Fruit fly (Drosophila melanogaster) whole organism: ENCODE measurements around the gene Cdk7.

Source experiments
- CG8478 ChIP-seq: fragments of >200 bp; optimal IDR thresholded peaks from 2 replicates; lab custom pipeline; 2018; ENCODE audit warnings: inconsistent platforms
- Dll ChIP-seq: fragments of >200 bp; optimal IDR thresholded peaks from 2 replicates; lab custom pipeline; 2017
- EcR ChIP-seq, 2 experiments: fragments of >200 bp; optimal IDR thresholded peaks; 2 replicates each; lab custom pipeline; 2017; ENCODE audit warnings: missing biosample characterization in 2 of 2, missing genetic modification characterization in 2 of 2, missing genetic modification reagents in 2 of 2
- pan ChIP-seq: fragments of >200 bp; optimal IDR thresholded peaks from 2 replicates; lab custom pipeline; 2017
- psq ChIP-seq: fragments of >200 bp; optimal IDR thresholded peaks from 2 replicates; lab custom pipeline; 2017
- usp ChIP-seq: fragments of >200 bp; optimal IDR thresholded peaks from 2 replicates; lab custom pipeline; 2017; ENCODE audit warnings: missing biosample characterization, missing genetic modification characterization, mixed read lengths

The Cdk7 gene

dm6 chrX:5317170-5317569, 8.4 kb upstream of the Cdk7 start, which contains the start of the genes CG15930 and Sas10:
Gene CG15930, minus strand, starts transcription at chrX:5317295.
Gene Sas10, plus strand, starts transcription at chrX:5317409.
- TF ChIP-seq usp (GFP tag; lab: Kevin White, UChicago) (no peak), EcR (GFP tag; optimal IDR thresholded peaks at IDR 0.05; lab: Kevin White, UChicago) (no peak), pan (no peak), CG8478 (lab: Kevin White, UChicago) (no peak), psq (lab: Kevin White, UChicago) (no peak), Dll (lab: Kevin White, UChicago) (no peak)

dm6 chrX:5312958-5313357, 4.2 kb upstream of the Cdk7 start, which contains the start of gene CG4198:
Gene CG4198, plus strand, starts transcription at chrX:5313258.
- TF ChIP-seq psq (lab: Kevin White, UChicago) (no peak), Dll (lab: Kevin White, UChicago) (no peak), CG8478 (lab: Kevin White, UChicago) (no peak), usp (GFP tag; lab: Kevin White, UChicago) (no peak), pan (no peak), EcR (GFP tag; optimal IDR thresholded peaks at IDR 0.05; lab: Kevin White, UChicago) (no peak)

- no peak for TF ChIP-seq Dll (lab: Kevin White, UChicago)
- TF ChIP-seq psq (lab: Kevin White, UChicago), result no peak
- no peak for TF ChIP-seq EcR (GFP tag; optimal IDR thresholded peaks at IDR 0.05; lab: Kevin White, UChicago)
- TF ChIP-seq pan, result no peak
- TF ChIP-seq CG8478 (lab: Kevin White, UChicago), result no peak
Observed at dm6 chrX:5311838-5312339, 3.1 kb upstream of the Cdk7 start, which contains the start of the genes TrxT and dhd. Gene TrxT, minus strand, starts transcription at chrX:5311888. Gene dhd, plus strand, starts transcription at chrX:5312171.

dm6 chrX:5307317-5307716, 1.5 kb downstream of the Cdk7 start, which contains the start of gene CG17764:
Gene CG17764, minus strand, starts transcription at chrX:5307417.
- no peak for TF ChIP-seq CG8478 (lab: Kevin White, UChicago)
- TF ChIP-seq Dll (lab: Kevin White, UChicago), result no peak
- TF ChIP-seq usp (GFP tag; lab: Kevin White, UChicago), result no peak
- TF ChIP-seq EcR (GFP tag; optimal IDR thresholded peaks at IDR 0.05; lab: Kevin White, UChicago), result no peak
- TF ChIP-seq pan, result no peak
- no peak for TF ChIP-seq psq (lab: Kevin White, UChicago)

DNA sequence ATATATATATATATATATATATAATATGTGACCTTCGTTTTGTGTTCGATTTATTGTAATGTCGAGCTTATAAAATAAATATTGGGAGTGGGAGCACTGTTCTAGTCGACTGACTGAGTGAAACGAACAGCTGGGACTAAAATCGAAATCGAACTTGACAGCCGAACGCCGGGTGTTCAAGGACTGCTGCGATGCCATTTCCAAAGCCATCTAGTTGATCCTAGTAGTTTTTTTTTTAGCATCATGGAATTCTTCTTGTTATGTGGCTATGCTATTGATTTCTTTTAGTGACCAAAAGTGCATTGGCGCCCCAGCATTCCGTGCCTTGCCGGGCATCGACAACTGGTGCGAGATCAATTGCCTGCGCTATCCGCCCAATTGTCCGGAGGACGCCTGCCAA, 3.2 kb downstream of the Cdk7 start, which contains the start of gene CG3323:
TSS of gene CG3323 (minus strand) at position 101 of the 400 bp plus-strand sequence.
- TF ChIP-seq EcR (GFP tag; optimal IDR thresholded peaks at IDR 0.05; lab: Kevin White, UChicago) (no peak), usp (GFP tag; lab: Kevin White, UChicago) (no peak), psq (lab: Kevin White, UChicago) (no peak), CG8478 (lab: Kevin White, UChicago) (no peak), pan (no peak), Dll (lab: Kevin White, UChicago) (no peak)

DNA sequence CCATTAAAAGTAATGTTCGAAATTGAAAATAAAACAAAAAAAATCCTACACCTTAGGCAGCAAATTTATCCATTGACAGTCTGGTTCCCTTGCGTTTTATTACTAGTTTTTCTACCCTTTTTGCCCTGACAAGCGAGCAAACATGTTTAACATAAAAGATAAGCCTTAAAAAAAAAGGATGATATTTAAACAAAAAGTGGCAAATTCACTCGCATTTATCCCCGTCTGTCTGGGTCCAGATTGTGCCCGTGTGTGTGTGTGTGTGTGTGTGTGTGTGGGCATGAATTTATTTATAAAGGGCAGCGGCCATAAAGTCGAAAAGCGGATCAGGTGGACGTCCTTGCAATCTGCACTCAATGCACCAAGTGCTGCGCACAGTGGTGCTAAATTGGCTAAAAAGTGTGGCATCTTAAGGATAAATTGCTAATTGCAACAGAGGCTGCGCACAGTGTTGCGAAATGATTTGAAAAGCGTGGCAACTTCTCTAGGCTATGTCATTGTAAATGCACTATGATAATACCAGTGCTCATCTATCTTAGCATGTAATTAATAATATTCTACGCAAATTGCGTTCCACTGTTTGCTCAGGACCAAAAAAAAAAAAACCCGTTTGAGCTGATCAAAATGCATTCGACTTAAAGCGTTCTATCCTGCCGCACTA, 8.0 kb downstream of the Cdk7 start:
- TF ChIP-seq usp (GFP tag; lab: Kevin White, UChicago), result no peak
- TF ChIP-seq EcR (GFP tag; optimal IDR thresholded peaks at IDR 0.05; lab: Kevin White, UChicago), result no peak
- no peak for TF ChIP-seq CG8478 (lab: Kevin White, UChicago)
- TF ChIP-seq Dll (lab: Kevin White, UChicago), result no peak
- no peak for TF ChIP-seq pan
- TF ChIP-seq psq (lab: Kevin White, UChicago), result no peak

- TF ChIP-seq psq (lab: Kevin White, UChicago), result no peak
Observed at dm6 chrX:5299957-5300356, 8.8 kb downstream of the Cdk7 start.

DNA sequence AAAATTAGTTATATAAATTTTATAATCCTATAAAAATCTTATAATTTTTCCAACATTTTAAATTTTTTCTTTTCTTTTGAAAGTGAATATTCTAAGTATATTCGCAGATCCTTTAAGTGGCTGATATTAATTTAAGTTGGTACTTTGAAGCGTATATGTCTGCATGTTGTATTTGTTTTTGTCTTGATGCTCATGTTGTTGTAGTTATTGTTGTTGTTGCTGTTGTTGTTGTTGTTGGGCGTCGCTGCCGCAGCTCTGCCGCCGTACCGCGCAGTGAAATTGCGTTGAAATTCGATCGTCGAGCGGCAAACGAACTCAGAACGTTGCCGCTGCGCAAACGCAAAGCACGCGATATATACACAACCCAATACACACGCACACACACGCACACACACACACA, 13.0 kb downstream of the Cdk7 start, which contains the start of gene CG42749:
TSS of gene CG42749 (plus strand) at position 301 of the 400 bp plus-strand sequence.
- TF ChIP-seq usp (GFP tag; lab: Kevin White, UChicago), result no peak
- no peak for TF ChIP-seq pan
- TF ChIP-seq EcR (GFP tag; optimal IDR thresholded peaks at IDR 0.05; lab: Kevin White, UChicago), result no peak
- TF ChIP-seq CG8478 (lab: Kevin White, UChicago), result no peak
- TF ChIP-seq Dll (lab: Kevin White, UChicago), result no peak
- no peak for TF ChIP-seq psq (lab: Kevin White, UChicago)

DNA sequence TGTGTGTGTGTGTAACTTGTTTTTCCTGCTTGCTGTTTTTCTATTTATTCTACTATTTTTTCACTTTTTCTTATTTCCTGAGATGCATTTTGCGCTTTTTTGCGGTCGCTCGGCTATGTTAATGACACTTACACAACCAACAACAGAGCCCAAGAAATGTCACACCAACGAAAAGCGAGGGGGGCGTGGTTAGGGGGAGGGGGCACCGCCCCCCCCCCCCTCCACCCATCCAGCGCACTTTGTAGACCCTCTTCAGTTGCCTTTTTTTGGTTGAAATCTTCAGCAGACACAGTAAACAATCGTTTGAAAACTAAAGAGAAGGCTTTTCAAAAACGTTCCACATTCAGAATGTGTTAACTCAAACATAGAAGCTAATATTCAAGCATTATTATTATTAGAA, 15.6 kb downstream of the Cdk7 start:
- TF ChIP-seq EcR (GFP tag; optimal IDR thresholded peaks at IDR 0.05; lab: Kevin White, UChicago) (no peak), psq (lab: Kevin White, UChicago) (no peak), CG8478 (lab: Kevin White, UChicago) (no peak), pan (no peak), Dll (lab: Kevin White, UChicago) (no peak), usp (GFP tag; lab: Kevin White, UChicago) (no peak)

dm6 chrX:5289692-5290091, 19.1 kb downstream of the Cdk7 start:
- TF ChIP-seq CG8478 (lab: Kevin White, UChicago) (no peak), pan (no peak), psq (lab: Kevin White, UChicago) (no peak), Dll (lab: Kevin White, UChicago) (no peak), EcR (GFP tag; optimal IDR thresholded peaks at IDR 0.05; lab: Kevin White, UChicago) (no peak), usp (GFP tag; lab: Kevin White, UChicago) (no peak)

DNA sequence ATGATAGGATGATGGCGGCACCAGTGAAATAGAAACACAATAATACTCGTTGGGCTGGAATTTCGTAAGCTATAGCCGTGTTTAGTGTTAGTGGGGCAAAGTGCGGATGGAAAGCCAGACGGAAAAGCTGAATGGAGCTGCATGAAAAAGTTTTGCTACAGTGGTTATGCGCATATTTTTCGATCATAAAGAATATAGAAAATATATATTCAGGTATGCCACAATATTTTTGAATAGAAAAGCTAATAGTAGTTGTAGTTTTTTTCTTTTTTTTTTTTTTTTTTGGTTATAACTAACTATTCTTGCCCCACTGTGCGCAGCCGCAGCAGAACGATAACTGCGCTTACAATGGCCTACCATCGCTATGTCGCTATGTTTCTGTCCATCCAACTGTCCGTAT, 22.3 kb downstream of the Cdk7 start:
- TF ChIP-seq Dll (lab: Kevin White, UChicago) (no peak), psq (lab: Kevin White, UChicago) (no peak)

DNA sequence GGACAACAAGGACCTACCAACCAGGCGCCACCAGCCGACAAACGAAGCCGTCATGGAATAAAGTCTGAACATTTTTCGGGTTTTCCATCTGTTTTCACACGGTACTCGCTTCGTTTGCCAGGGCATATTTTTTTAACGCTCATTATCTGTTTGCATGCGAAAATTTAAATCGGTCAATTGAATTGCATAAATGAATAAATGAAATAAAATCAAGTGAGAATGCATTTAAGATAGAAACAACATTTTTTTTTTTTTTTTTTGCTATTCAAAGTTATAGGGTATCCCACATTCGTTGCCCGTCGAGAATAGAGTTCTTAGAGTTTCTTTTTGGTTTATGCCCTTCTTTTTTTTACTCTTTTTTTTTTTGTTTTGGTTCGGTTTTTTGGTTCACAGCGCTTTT, 22.9 kb downstream of the Cdk7 start:
- no peak for TF ChIP-seq usp (GFP tag; lab: Kevin White, UChicago)
- TF ChIP-seq psq (lab: Kevin White, UChicago), result no peak
- TF ChIP-seq Dll (lab: Kevin White, UChicago), result no peak
- TF ChIP-seq pan, result no peak
- TF ChIP-seq CG8478 (lab: Kevin White, UChicago), result no peak
- no peak for TF ChIP-seq EcR (GFP tag; optimal IDR thresholded peaks at IDR 0.05; lab: Kevin White, UChicago)
